Worm (Caenorhabditis elegans) whole organism, L3 larva: ENCODE data around the gene asd-1.

Experiments
- ZK546.5 ChIP-seq: sonication (generic microtip); optimal IDR thresholded peaks from 2 replicates; lab custom pipeline; 2017; ENCODE audit warnings: missing biosample characterization, missing genetic modification characterization
- ceh-82 ChIP-seq: fragments of 150-350 bp; optimal IDR thresholded peaks from 2 replicates; lab custom pipeline; 2014; ENCODE audit warnings: missing biosample characterization, missing genetic modification characterization
- ceh-9 ChIP-seq: sonication (generic microtip); optimal IDR thresholded peaks from 2 replicates; lab custom pipeline; 2018; ENCODE audit warnings: missing biosample characterization, missing genetic modification characterization
- fkh-10 ChIP-seq: sonication (generic microtip); optimal IDR thresholded peaks from 2 replicates; lab custom pipeline; 2017; ENCODE audit warnings: missing biosample characterization, missing genetic modification reagents, missing genetic modification characterization
- lin-39 ChIP-seq: fragments of 150-350 bp; optimal IDR thresholded peaks from 2 replicates; lab custom pipeline; 2018; ENCODE audit warnings: missing biosample characterization, missing genetic modification reagents, missing genetic modification characterization
- nhr-23 ChIP-seq: fragments of 150-350 bp; optimal IDR thresholded peaks from 2 replicates; lab custom pipeline; 2014; ENCODE audit warnings: missing biosample characterization, missing genetic modification reagents, missing genetic modification characterization
- nhr-237 ChIP-seq: fragments of 150-350 bp; optimal IDR thresholded peaks from 2 replicates; lab custom pipeline; 2014; ENCODE audit warnings: missing biosample characterization, missing genetic modification characterization
- nhr-25 ChIP-seq: sonication (generic microtip); optimal IDR thresholded peaks from 2 replicates; lab custom pipeline; 2017; ENCODE audit warnings: missing biosample characterization, missing genetic modification characterization
- nhr-28 ChIP-seq: fragments of 150-350 bp; optimal IDR thresholded peaks from 2 replicates; lab custom pipeline; 2014; ENCODE audit warnings: missing biosample characterization, missing genetic modification characterization
- nhr-77 ChIP-seq: fragments of 150-350 bp; optimal IDR thresholded peaks from 2 replicates; lab custom pipeline; 2014; ENCODE audit warnings: missing biosample characterization, missing genetic modification characterization
- pha-4 ChIP-seq: fragments of 150-350 bp; optimal IDR thresholded peaks from 2 replicates; lab custom pipeline; 2014; ENCODE audit warnings: missing biosample characterization, missing genetic modification reagents, missing genetic modification characterization
- snpc-4 ChIP-seq: fragments of 150-350 bp; optimal IDR thresholded peaks from 2 replicates; lab custom pipeline; 2014; ENCODE audit warnings: missing biosample characterization, missing genetic modification characterization
- ztf-11 ChIP-seq: fragments of 150-350 bp; optimal IDR thresholded peaks from 2 replicates; lab custom pipeline; 2014; ENCODE audit warnings: missing biosample characterization, missing genetic modification characterization

DNA sequence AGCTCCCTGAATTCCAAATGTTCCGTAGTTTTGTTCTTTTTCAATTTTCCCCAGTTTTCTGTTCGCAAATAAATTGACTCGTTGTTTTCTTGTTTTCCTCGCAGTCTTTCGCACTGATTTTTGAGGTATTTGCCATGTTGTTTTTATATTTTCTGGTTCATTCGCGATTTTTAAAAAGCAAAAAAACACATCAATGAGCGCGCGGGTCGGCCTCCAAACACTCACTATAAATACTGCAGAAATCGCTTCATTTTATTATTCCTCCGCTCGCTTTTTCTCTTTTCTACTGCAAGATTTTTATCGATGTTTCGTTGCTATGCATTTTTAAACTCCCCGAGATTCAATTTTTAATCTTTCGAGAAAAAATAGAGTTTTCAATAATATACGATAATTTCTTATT is 44.3 kb upstream of the asd-1 start:
- TF ChIP-seq fkh-10 (GFP tag; lab: Kevin White, UChicago) (no peak), nhr-23 (tag; lab: Kevin White, UChicago) (no peak), ZK546.5 (tag; lab: Kevin White, UChicago) (no peak), snpc-4 (tag; lab: Kevin White, UChicago) (no peak), nhr-77 (no peak), nhr-237 (no peak), pha-4 (tag; lab: Kevin White, UChicago) (no peak), ztf-11 (tag; lab: Kevin White, UChicago) (no peak), lin-39 (no peak), nhr-25 (no peak), ceh-9 (tag; lab: Kevin White, UChicago) (no peak), nhr-28 (tag; lab: Kevin White, UChicago) (no peak), ceh-82 (no peak)
